Fruit fly (Drosophila melanogaster): ENCODE results near the gene Pkcdelta.

DNA sequence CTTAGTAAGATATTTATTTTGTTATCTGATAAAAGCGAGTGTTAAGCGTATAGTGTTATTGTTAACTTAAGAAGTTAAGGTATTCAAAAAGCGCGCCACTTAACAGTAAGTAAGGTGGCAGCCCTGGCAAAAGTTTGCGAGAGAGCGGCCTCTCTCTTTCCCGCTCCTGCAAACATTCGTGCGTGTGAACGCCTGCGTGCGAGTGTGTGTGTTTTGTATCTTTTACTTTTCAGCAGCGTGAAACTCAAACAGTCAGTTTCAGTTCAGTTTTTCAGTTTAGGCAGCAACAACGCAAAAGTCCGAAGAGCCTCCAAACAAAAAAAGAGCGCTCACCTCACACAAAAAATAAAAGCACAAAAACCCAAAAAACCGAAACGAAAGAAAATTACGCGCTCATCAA, 39.4 kb downstream of the Pkcdelta start:
- no peak for TF ChIP-seq gsb-n (tag; optimal IDR thresholded peaks at IDR 0.05)
- TF ChIP-seq Mes4 (GFP tag; optimal IDR thresholded peaks at IDR 0.05) = no peak
- no peak for TF ChIP-seq CG6272 (GFP tag; IDR thresholded peaks at IDR 0.05)
- TF ChIP-seq CG15479 (GFP tag; optimal IDR thresholded peaks at IDR 0.05) = no peak
- no peak for TF ChIP-seq sd (tag; optimal IDR thresholded peaks at IDR 0.05)
- TF ChIP-seq corto (GFP tag; optimal IDR thresholded peaks at IDR 0.05) = no peak
- TF ChIP-seq CG15601 (tag; optimal IDR thresholded peaks at IDR 0.05) = no peak
- no peak for TF ChIP-seq ato (GFP tag; IDR thresholded peaks at IDR 0.05; ENCODE audit: partially characterized antibody)
- TF ChIP-seq CG17361 (GFP tag; IDR thresholded peaks at IDR 0.05) = no peak
- no peak for TF ChIP-seq ftz-f1 (GFP tag; optimal IDR thresholded peaks at IDR 0.05)
